Fruit fly (Drosophila melanogaster) Kc167 (cell line): ENCODE measurements around the gene CG3032.

Source experiments
- Sin3A ChIP-seq: fragments of >200 bp; optimal IDR thresholded peaks from 2 replicates; lab custom pipeline; 2018; ENCODE audit warnings: missing external identifiers
- insv ChIP-seq: fragments of >200 bp; optimal IDR thresholded peaks from 3 replicates; lab custom pipeline; 2018; ENCODE audit warnings: missing external identifiers
- psq ChIP-seq: fragments of >200 bp; optimal IDR thresholded peaks from 2 replicates; lab custom pipeline; 2017; ENCODE audit warnings: missing external identifiers

DNA sequence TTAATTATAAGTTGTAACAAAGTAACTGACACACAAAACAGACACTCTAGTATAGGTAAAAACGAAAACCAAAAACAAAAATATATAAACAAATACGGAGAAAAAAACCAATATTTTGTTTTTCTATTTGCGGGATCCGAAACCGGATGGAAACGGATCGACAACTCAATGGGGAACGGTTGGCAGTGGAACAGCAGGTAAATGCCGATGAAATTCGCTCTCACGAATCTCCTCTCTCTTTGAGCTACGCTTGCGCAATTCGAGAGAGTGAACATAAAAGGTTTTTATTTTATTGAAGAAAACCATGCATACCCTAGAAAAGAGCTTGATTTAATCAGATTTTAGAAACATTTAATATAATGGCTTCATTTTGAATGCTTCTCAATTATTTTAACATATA, 26.6 kb downstream of the CG3032 start:
- no peak for TF ChIP-seq Sin3A (lab: Kevin White, UChicago)
- no peak for TF ChIP-seq psq (lab: Kevin White, UChicago)
- TF ChIP-seq insv (lab: Kevin White, UChicago), result no peak
